Fruit fly (Drosophila melanogaster) whole organism, embryonic: Measurements from ENCODE around the gene bumpel.

ENCODE experiments used
- Asciz ChIP-seq: fragments of 200-800 bp; sonication (Bioruptor generic); optimal IDR thresholded peaks from 2 replicates; lab custom pipeline; 2017; ENCODE audit warnings: missing biosample characterization, mild to moderate bottlenecking, missing genetic modification characterization, missing genetic modification reagents
- B-H1 ChIP-seq: fragments of 200-800 bp; sonication (Bioruptor generic); IDR thresholded peaks from 3 replicates; pipeline ENCODE4 v1.3.6; 2022; ENCODE audit warnings: missing biosample characterization, missing genetic modification characterization
- CG10366 ChIP-seq: fragments of 200-800 bp; sonication (Bioruptor generic); IDR thresholded peaks from 2 replicates; pipeline ENCODE4 v1.3.6; 2022; ENCODE audit warnings: missing biosample characterization, missing genetic modification characterization
- CG10462 ChIP-seq: fragments of 200-800 bp; sonication (Bioruptor generic); optimal IDR thresholded peaks from 2 replicates; lab custom pipeline; 2016; ENCODE audit warnings: missing biosample characterization, missing genetic modification characterization
- CG11398 ChIP-seq: fragments of 200-800 bp; sonication (Bioruptor generic); optimal IDR thresholded peaks from 2 replicates; lab custom pipeline; 2016; ENCODE audit warnings: missing biosample characterization, missing genetic modification characterization
- CG11456 ChIP-seq: fragments of 200-800 bp; sonication (Bioruptor generic); IDR thresholded peaks from 3 replicates; pipeline ENCODE4 v1.3.6; 2022; ENCODE audit warnings: missing biosample characterization, missing genetic modification characterization
- CG11695 ChIP-seq: fragments of 200-800 bp; sonication (Bioruptor generic); IDR thresholded peaks from 3 replicates; pipeline ENCODE4 v1.3.6; 2022; ENCODE audit warnings: missing biosample characterization, missing genetic modification characterization
- CG12942 ChIP-seq: fragments of 200-800 bp; sonication (Bioruptor generic); optimal IDR thresholded peaks from 3 replicates; lab custom pipeline; 2016; ENCODE audit warnings: missing biosample characterization, missing genetic modification characterization
- CG14710 ChIP-seq: fragments of 200-800 bp; sonication (Bioruptor generic); optimal IDR thresholded peaks from 3 replicates; lab custom pipeline; 2019; ENCODE audit warnings: missing biosample characterization, mild to moderate bottlenecking, missing genetic modification characterization, moderate library complexity
- CG15479 ChIP-seq: fragments of 200-800 bp; sonication (Bioruptor generic); optimal IDR thresholded peaks from 3 replicates; lab custom pipeline; 2019; ENCODE audit warnings: missing biosample characterization, mild to moderate bottlenecking, missing genetic modification characterization, moderate library complexity
- CG1603 ChIP-seq: fragments of 200-800 bp; sonication (Bioruptor generic); optimal IDR thresholded peaks from 2 replicates; lab custom pipeline; 2019; ENCODE audit warnings: missing biosample characterization, mild to moderate bottlenecking, missing genetic modification characterization, moderate library complexity
- CG16779 ChIP-seq: fragments of 200-800 bp; sonication (Bioruptor generic); IDR thresholded peaks from 2 replicates; pipeline ENCODE4 v1.3.6; 2022; ENCODE audit warnings: missing biosample characterization, missing genetic modification characterization
- CG18011 ChIP-seq: fragments of 200-800 bp; sonication (Bioruptor generic); optimal IDR thresholded peaks from 2 replicates; lab custom pipeline; 2017; ENCODE audit warnings: missing biosample characterization, missing genetic modification characterization, mild to moderate bottlenecking, moderate library complexity, missing genotype
- CG32532 ChIP-seq: fragments of 200-800 bp; sonication (Bioruptor generic); IDR thresholded peaks from 2 replicates; pipeline ENCODE4 v1.3.6; 2022; ENCODE audit warnings: missing biosample characterization, missing genetic modification characterization
- CG7372 ChIP-seq: fragments of 200-800 bp; sonication (Bioruptor generic); IDR thresholded peaks from 2 replicates; pipeline ENCODE4 v1.3.6; 2022; ENCODE audit warnings: missing biosample characterization, missing genetic modification characterization
- CG9876 ChIP-seq: fragments of 200-800 bp; sonication (Bioruptor generic); optimal IDR thresholded peaks from 2 replicates; lab custom pipeline; 2016; ENCODE audit warnings: missing biosample characterization, missing genetic modification characterization
- Chrac-16 ChIP-seq: fragments of 200-800 bp; sonication (Bioruptor generic); optimal IDR thresholded peaks from 3 replicates; lab custom pipeline; 2016; ENCODE audit warnings: missing biosample characterization, missing genetic modification characterization
- D ChIP-seq, 2 experiments: fragments of 200-800 bp in 1 of 2; fragments of >200 bp in 1 of 2; sonication (Bioruptor generic) in 1 of 2; optimal IDR thresholded peaks; 2 replicates in 1 of 2; 3 replicates in 1 of 2; lab custom pipeline; 2017; ENCODE audit warnings: mild to moderate bottlenecking in 1 of 2, missing biosample characterization in 1 of 2, missing genetic modification characterization in 1 of 2, missing genetic modification reagents in 1 of 2
- D19A ChIP-seq: fragments of 200-800 bp; optimal IDR thresholded peaks from 3 replicates; lab custom pipeline; 2019; ENCODE audit warnings: missing biosample characterization, mild to moderate bottlenecking, missing genetic modification characterization, moderate library complexity
- Deaf1 ChIP-seq: fragments of 200-800 bp; optimal IDR thresholded peaks from 3 replicates; lab custom pipeline; 2019; ENCODE audit warnings: missing biosample characterization, mild to moderate bottlenecking, missing genetic modification characterization, moderate library complexity
- Elba2 ChIP-seq: fragments of 200-800 bp; sonication (Bioruptor generic); optimal IDR thresholded peaks from 3 replicates; lab custom pipeline; 2016; ENCODE audit warnings: missing biosample characterization, missing genetic modification characterization
- HLH3B ChIP-seq: fragments of 200-800 bp; sonication (Bioruptor generic); IDR thresholded peaks from 2 replicates; pipeline ENCODE4 v1.3.6; 2022; ENCODE audit warnings: missing biosample characterization, missing genetic modification characterization
- Nf-YB ChIP-seq: fragments of 200-800 bp; sonication (Bioruptor generic); optimal IDR thresholded peaks from 3 replicates; lab custom pipeline; 2019; ENCODE audit warnings: missing biosample characterization, mild to moderate bottlenecking, missing genetic modification characterization, moderate library complexity
- Nf-YC ChIP-seq: fragments of 200-800 bp; optimal IDR thresholded peaks from 3 replicates; lab custom pipeline; 2019; ENCODE audit warnings: missing biosample characterization, mild to moderate bottlenecking, missing genetic modification characterization, moderate library complexity
- Rfx ChIP-seq: fragments of 200-800 bp; sonication (Bioruptor generic); IDR thresholded peaks from 2 replicates; pipeline ENCODE4 v1.3.6; 2022; ENCODE audit warnings: missing biosample characterization, missing genetic modification characterization
- Usf ChIP-seq: fragments of 200-800 bp; sonication (Bioruptor generic); optimal IDR thresholded peaks from 2 replicates; lab custom pipeline; 2017; ENCODE audit warnings: missing genotype, missing biosample characterization, missing genetic modification characterization
- ac ChIP-seq: fragments of 200-800 bp; sonication (Bioruptor generic); optimal IDR thresholded peaks from 3 replicates; lab custom pipeline; 2017; ENCODE audit warnings: missing biosample characterization, mild to moderate bottlenecking, missing genetic modification characterization
- ap ChIP-seq: fragments of 200-800 bp; sonication (Bioruptor generic); IDR thresholded peaks from 2 replicates; pipeline ENCODE4 v1.3.6; 2022; ENCODE audit warnings: missing biosample characterization, missing genetic modification characterization
- bbx ChIP-seq: fragments of 200-800 bp; sonication (Bioruptor generic); IDR thresholded peaks from 2 replicates; pipeline ENCODE4 v1.3.6; 2022; ENCODE audit warnings: missing biosample characterization, missing genetic modification characterization; ENCODE audit not compliant: partially characterized antibody
- bigmax ChIP-seq: fragments of 200-800 bp; sonication (Bioruptor generic); optimal IDR thresholded peaks from 2 replicates; lab custom pipeline; 2018; ENCODE audit warnings: missing biosample characterization, mild to moderate bottlenecking, missing genetic modification characterization
- bowl ChIP-seq: fragments of 200-800 bp; sonication (Bioruptor generic); IDR thresholded peaks from 2 replicates; pipeline ENCODE4 v1.3.6; 2022; ENCODE audit warnings: missing biosample characterization, missing genetic modification characterization
- ci ChIP-seq: fragments of 200-800 bp; sonication (Bioruptor generic); IDR thresholded peaks from 3 replicates; pipeline ENCODE4 v1.3.6; 2022; ENCODE audit warnings: missing biosample characterization, missing genetic modification characterization
- crol ChIP-seq: fragments of 200-800 bp; sonication (Bioruptor generic); IDR thresholded peaks from 2 replicates; pipeline ENCODE4 v1.3.6; 2022; ENCODE audit warnings: missing biosample characterization, missing genetic modification characterization
- crp ChIP-seq, 2 experiments: fragments of 200-800 bp; sonication (Bioruptor generic); optimal IDR thresholded peaks; 2 replicates in 1 of 2; 3 replicates in 1 of 2; lab custom pipeline; 2017; ENCODE audit warnings: missing biosample characterization in 2 of 2, missing genetic modification characterization in 2 of 2, mild to moderate bottlenecking in 1 of 2, moderate library complexity in 1 of 2
- ems ChIP-seq: fragments of 200-800 bp; sonication (Bioruptor generic); optimal IDR thresholded peaks from 3 replicates; lab custom pipeline; 2016; ENCODE audit warnings: missing biosample characterization, missing genetic modification characterization
- ewg ChIP-seq: fragments of 200-800 bp; sonication (Bioruptor generic); optimal IDR thresholded peaks from 3 replicates; lab custom pipeline; 2017; ENCODE audit warnings: mild to moderate bottlenecking, missing biosample characterization, missing genetic modification reagents, missing genetic modification characterization
- gsb-n ChIP-seq: fragments of 200-800 bp; sonication (Bioruptor generic); optimal IDR thresholded peaks from 3 replicates; lab custom pipeline; 2018; ENCODE audit warnings: missing biosample characterization, mild to moderate bottlenecking, missing genetic modification characterization
- nerfin-1 ChIP-seq: fragments of 200-800 bp; sonication (Bioruptor generic); optimal IDR thresholded peaks from 3 replicates; lab custom pipeline; 2019; ENCODE audit warnings: missing biosample characterization, mild to moderate bottlenecking, missing genetic modification characterization, moderate library complexity
- nom ChIP-seq: fragments of 200-800 bp; sonication (Bioruptor generic); optimal IDR thresholded peaks from 2 replicates; lab custom pipeline; 2017; ENCODE audit warnings: missing biosample characterization, missing genetic modification characterization, mild to moderate bottlenecking, moderate library complexity, missing genetic modification reagents
- oc ChIP-seq: fragments of 200-800 bp; sonication (Bioruptor generic); optimal IDR thresholded peaks from 2 replicates; lab custom pipeline; 2018; ENCODE audit warnings: missing biosample characterization, mild to moderate bottlenecking, missing genetic modification characterization, moderate library complexity
- phol ChIP-seq: fragments of 200-800 bp; sonication (Bioruptor generic); optimal IDR thresholded peaks from 3 replicates; lab custom pipeline; 2018; ENCODE audit warnings: missing biosample characterization, mild to moderate bottlenecking, missing genetic modification characterization, moderate library complexity
- ro ChIP-seq: fragments of 200-800 bp; sonication (Bioruptor generic); IDR thresholded peaks from 2 replicates; pipeline ENCODE4 v1.3.6; 2022; ENCODE audit warnings: missing biosample characterization, missing genetic modification characterization
- sd ChIP-seq: fragments of 200-800 bp; sonication (Bioruptor generic); optimal IDR thresholded peaks from 3 replicates; lab custom pipeline; 2018; ENCODE audit warnings: missing biosample characterization, mild to moderate bottlenecking, missing genetic modification characterization, moderate library complexity
- seq ChIP-seq: fragments of 200-800 bp; sonication (Bioruptor generic); IDR thresholded peaks from 2 replicates; pipeline ENCODE4 v1.3.6; 2022; ENCODE audit warnings: missing biosample characterization, missing genetic modification characterization
- stwl ChIP-seq: fragments of 200-800 bp; sonication (Bioruptor generic); optimal IDR thresholded peaks from 3 replicates; lab custom pipeline; 2018; ENCODE audit warnings: missing biosample characterization, mild to moderate bottlenecking, missing genetic modification characterization, moderate library complexity
- tll ChIP-seq, 2 experiments: fragments of 200-800 bp in 1 of 2; fragments of >200 bp in 1 of 2; sonication (Bioruptor generic) in 1 of 2; optimal IDR thresholded peaks; 2 replicates each; lab custom pipeline; 2017 to 2019; ENCODE audit warnings: missing biosample characterization in 2 of 2, missing genetic modification characterization in 2 of 2, mild to moderate bottlenecking in 1 of 2, moderate library complexity in 1 of 2
- twi ChIP-seq: fragments of 200-800 bp; optimal IDR thresholded peaks from 2 replicates; lab custom pipeline; 2019; ENCODE audit warnings: missing biosample characterization, mild to moderate bottlenecking, missing genetic modification characterization, moderate library complexity
- wek ChIP-seq: fragments of 200-800 bp; sonication (Bioruptor generic); optimal IDR thresholded peaks from 3 replicates; lab custom pipeline; 2018; ENCODE audit warnings: missing biosample characterization, mild to moderate bottlenecking, missing genetic modification characterization, moderate library complexity
- zf30C ChIP-seq: fragments of 200-800 bp; sonication (Bioruptor generic); optimal IDR thresholded peaks from 3 replicates; lab custom pipeline; 2018; ENCODE audit warnings: missing biosample characterization, mild to moderate bottlenecking, missing genetic modification characterization
- zfh2 ChIP-seq: fragments of 200-800 bp; sonication (Bioruptor generic); optimal IDR thresholded peaks from 2 replicates; lab custom pipeline; 2016; ENCODE audit warnings: missing biosample characterization, missing genetic modification characterization

The bumpel gene

DNA sequence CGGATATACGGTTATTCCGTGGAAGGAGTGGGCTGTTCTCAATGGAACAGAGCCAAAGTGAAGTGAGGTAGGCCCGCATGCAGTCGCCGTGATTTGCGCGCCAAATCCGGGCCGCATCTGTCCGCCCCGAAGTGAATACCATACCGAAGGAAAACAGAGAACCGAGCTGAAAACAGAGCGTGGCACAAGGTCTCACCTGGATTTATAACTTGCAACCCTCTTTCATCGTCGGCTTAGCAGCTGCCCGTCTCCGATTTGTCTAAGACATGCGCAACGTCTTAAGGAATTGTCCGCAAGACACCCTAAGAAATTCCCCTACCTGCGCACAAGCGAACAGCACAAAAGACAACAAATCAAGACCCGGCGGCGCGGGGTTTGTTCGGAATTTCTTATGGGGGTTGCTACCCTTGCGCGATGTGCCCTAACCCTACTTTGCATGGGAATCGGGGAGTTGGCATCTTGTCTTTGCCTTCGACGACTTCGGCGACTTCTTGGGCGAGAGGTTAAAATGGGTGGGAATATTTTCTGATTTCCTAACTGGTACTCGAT, 39.8 kb downstream of the bumpel start (continued):
- TF ChIP-seq crp (GFP tag; optimal IDR thresholded peaks at IDR 0.05; lab: Kevin White, UChicago) = no peak
- no peak for TF ChIP-seq CG7372 (GFP tag; lab: Robert Waterston, UW)
- no peak for TF ChIP-seq CG18011 (GFP tag; lab: Kevin White, UChicago)
- no peak for TF ChIP-seq Asciz (GFP tag; lab: Kevin White, UChicago)
- TF ChIP-seq B-H1 (GFP tag; lab: Robert Waterston, UW) = no peak
- no peak for TF ChIP-seq CG10366
- no peak for TF ChIP-seq Rfx (GFP tag; lab: Robert Waterston, UW)
- peak; percentile 82 for TF ChIP-seq Nf-YB (GFP tag; lab: Kevin White, UChicago)
- TF ChIP-seq Elba2 = no peak
- TF ChIP-seq bowl (GFP tag; lab: Robert Waterston, UW) = no peak
- no peak for TF ChIP-seq Chrac-16 (GFP tag; lab: Kevin White, UChicago)
- no peak for TF ChIP-seq D19A
- no peak for TF ChIP-seq zfh2 (GFP tag; lab: Kevin White, UChicago)
- no peak for TF ChIP-seq HLH3B
- TF ChIP-seq CG1603 = no peak
- TF ChIP-seq CG11398 (GFP tag; lab: Kevin White, UChicago) = no peak
- peak; percentile 65 for TF ChIP-seq twi
- TF ChIP-seq CG14710 (tag; lab: Kevin White, UChicago) = no peak
- TF ChIP-seq ap = no peak
- TF ChIP-seq CG9876 (GFP tag; lab: Kevin White, UChicago) = no peak
- peak; percentile 17 for TF ChIP-seq D (optimal IDR thresholded peaks at IDR 0.05; lab: Kevin White, UChicago)
- no peak for TF ChIP-seq D (GFP tag; optimal IDR thresholded peaks at IDR 0.05; lab: Kevin White, UChicago)
- no peak for TF ChIP-seq wek (GFP tag; lab: Kevin White, UChicago)
- no peak for TF ChIP-seq phol (tag; lab: Kevin White, UChicago)
- 0 out of 2 replicates have a peak, but pooled peaks have one; percentile 10 for TF ChIP-seq crol (GFP tag; lab: Robert Waterston, UW)
- TF ChIP-seq CG10462 = no peak
- TF ChIP-seq sd (tag; lab: Kevin White, UChicago) = peak; percentile 32
- TF ChIP-seq bbx = no peak
- peak; percentile 74 for TF ChIP-seq CG15479
- peak; percentile 41 for TF ChIP-seq bigmax (GFP tag; lab: Kevin White, UChicago)
- peak in 1 of 2 experiments; percentile 76 for TF ChIP-seq tll (GFP tag; optimal IDR thresholded peaks at IDR 0.05; lab: Kevin White, UChicago)
- TF ChIP-seq nerfin-1 (tag; lab: Kevin White, UChicago) = peak; percentile 11
- TF ChIP-seq CG12942 (GFP tag; lab: Kevin White, UChicago) = no peak
- TF ChIP-seq stwl (tag; lab: Kevin White, UChicago) = no peak
- TF ChIP-seq seq = peak; percentile 35; the same call in 1 of the 2 replicates
- no peak for TF ChIP-seq zf30C
- TF ChIP-seq nom (GFP tag; lab: Kevin White, UChicago) = no peak
- TF ChIP-seq ac (GFP tag; lab: Kevin White, UChicago) = peak; percentile 66
- no peak for TF ChIP-seq CG32532 (GFP tag; lab: Robert Waterston, UW)
- TF ChIP-seq CG11456 (GFP tag; lab: Robert Waterston, UW) = no peak
- peak; percentile 68 for TF ChIP-seq Deaf1
- TF ChIP-seq gsb-n = no peak
- TF ChIP-seq oc (tag; lab: Kevin White, UChicago) = peak; percentile 16
- TF ChIP-seq CG16779 (GFP tag; lab: Robert Waterston, UW) = no peak
- TF ChIP-seq ewg = peak; percentile 66
- 0 out of 3 replicates have a peak, but pooled peaks have one; percentile 33 for TF ChIP-seq ci (GFP tag; lab: Robert Waterston, UW)
- TF ChIP-seq ro (GFP tag; lab: Robert Waterston, UW) = no peak
- no peak for TF ChIP-seq CG11695 (GFP tag; lab: Robert Waterston, UW)
- no peak for TF ChIP-seq Usf (GFP tag; lab: Kevin White, UChicago)
- peak; percentile 87 for TF ChIP-seq Nf-YC (tag; lab: Kevin White, UChicago)
- TF ChIP-seq ems (GFP tag; lab: Kevin White, UChicago) = no peak
